Fruit fly (Drosophila melanogaster) whole organism, embryonic: Measurements from ENCODE around the gene polo.

ENCODE experiments used
- B-H2 ChIP-seq: fragments of 200-800 bp; sonication (Bioruptor generic); optimal IDR thresholded peaks from 2 replicates; lab custom pipeline; 2018; ENCODE audit warnings: missing biosample characterization, mild to moderate bottlenecking, missing genetic modification characterization
- BEAF-32 ChIP-seq: fragments of 200-800 bp; sonication (Bioruptor generic); optimal IDR thresholded peaks from 3 replicates; lab custom pipeline; 2017; ENCODE audit warnings: missing biosample characterization, missing genetic modification characterization, mild to moderate bottlenecking, moderate library complexity, missing genetic modification reagents
- Bgb ChIP-seq: fragments of 200-800 bp; sonication (Bioruptor generic); IDR thresholded peaks from 2 replicates; pipeline ENCODE4 v1.3.6; 2022; ENCODE audit warnings: missing biosample characterization, missing genetic modification characterization; ENCODE audit not compliant: partially characterized antibody
- Bteb2 ChIP-seq: fragments of 200-800 bp; sonication (Bioruptor generic); optimal IDR thresholded peaks from 2 replicates; lab custom pipeline; 2016; ENCODE audit warnings: missing biosample characterization, missing genetic modification characterization
- CG10321 ChIP-seq: fragments of 200-800 bp; sonication (Bioruptor generic); IDR thresholded peaks from 2 replicates; pipeline ENCODE4 v1.3.6; 2022; ENCODE audit warnings: missing biosample characterization, missing genetic modification characterization
- CG11504 ChIP-seq: fragments of 200-800 bp; sonication (Bioruptor generic); optimal IDR thresholded peaks from 3 replicates; lab custom pipeline; 2019; ENCODE audit warnings: missing biosample characterization, mild to moderate bottlenecking, missing genetic modification characterization, moderate library complexity
- CG12769 ChIP-seq: fragments of 200-800 bp; sonication (Bioruptor generic); optimal IDR thresholded peaks from 2 replicates; lab custom pipeline; 2019; ENCODE audit warnings: missing biosample characterization, mild to moderate bottlenecking, missing genetic modification characterization, moderate library complexity
- CG14441 ChIP-seq: fragments of 200-800 bp; sonication (Bioruptor generic); IDR thresholded peaks from 2 replicates; pipeline ENCODE4 v1.3.6; 2022; ENCODE audit warnings: missing biosample characterization, missing genetic modification characterization
- CG17829 ChIP-seq: fragments of 200-800 bp; optimal IDR thresholded peaks from 2 replicates; lab custom pipeline; 2019; ENCODE audit warnings: missing biosample characterization, mild to moderate bottlenecking, missing genetic modification characterization, moderate library complexity
- CG34422 ChIP-seq: fragments of 200-800 bp; sonication (Bioruptor generic); IDR thresholded peaks from 3 replicates; pipeline ENCODE4 v1.3.6; 2022; ENCODE audit warnings: missing biosample characterization, missing genetic modification characterization
- CG4282 ChIP-seq: fragments of 200-800 bp; sonication (Bioruptor generic); optimal IDR thresholded peaks from 2 replicates; lab custom pipeline; 2016; ENCODE audit warnings: missing biosample characterization, missing genetic modification characterization
- CG6254 ChIP-seq: fragments of 200-800 bp; sonication (Bioruptor generic); optimal IDR thresholded peaks from 3 replicates; lab custom pipeline; 2017; ENCODE audit warnings: mild to moderate bottlenecking, missing biosample characterization, missing genetic modification reagents, missing genetic modification characterization
- CG6765 ChIP-seq: fragments of 200-800 bp; sonication (Bioruptor generic); optimal IDR thresholded peaks from 3 replicates; lab custom pipeline; 2017; ENCODE audit warnings: missing biosample characterization, mild to moderate bottlenecking, missing genetic modification characterization
- CG7372 ChIP-seq: fragments of 200-800 bp; sonication (Bioruptor generic); IDR thresholded peaks from 2 replicates; pipeline ENCODE4 v1.3.6; 2022; ENCODE audit warnings: missing biosample characterization, missing genetic modification characterization
- CG9932 ChIP-seq: fragments of 200-800 bp; sonication (Bioruptor generic); IDR thresholded peaks from 2 replicates; pipeline ENCODE4 v1.3.6; 2022; ENCODE audit warnings: missing biosample characterization, missing genetic modification characterization
- Dbx ChIP-seq: fragments of 200-800 bp; sonication (Bioruptor generic); IDR thresholded peaks from 3 replicates; pipeline ENCODE4 v1.3.6; 2022; ENCODE audit warnings: missing biosample characterization, missing genetic modification characterization
- HHEX ChIP-seq: fragments of 200-800 bp; sonication (Bioruptor generic); optimal IDR thresholded peaks from 3 replicates; lab custom pipeline; 2017; ENCODE audit warnings: missing biosample characterization, mild to moderate bottlenecking, missing genetic modification characterization, missing genetic modification reagents
- Hmx ChIP-seq: fragments of 200-800 bp; sonication (Bioruptor generic); optimal IDR thresholded peaks from 2 replicates; lab custom pipeline; 2016; ENCODE audit warnings: missing biosample characterization, missing genetic modification characterization
- Hr51 ChIP-seq, 2 experiments: fragments of 200-800 bp; sonication (Bioruptor generic); optimal IDR thresholded peaks; 2 replicates in 1 of 2; 3 replicates in 1 of 2; lab custom pipeline; 2016 to 2018; ENCODE audit warnings: missing biosample characterization in 2 of 2, missing genetic modification characterization in 2 of 2, mild to moderate bottlenecking in 1 of 2, moderate library complexity in 1 of 2
- NC2β ChIP-seq: fragments of 200-800 bp; sonication (Bioruptor generic); optimal IDR thresholded peaks from 2 replicates; lab custom pipeline; 2016; ENCODE audit warnings: missing biosample characterization, missing genetic modification characterization
- Poxn ChIP-seq: fragments of 200-800 bp; sonication (Bioruptor generic); IDR thresholded peaks from 2 replicates; pipeline ENCODE4 v1.3.6; 2022; ENCODE audit warnings: missing biosample characterization, missing genetic modification characterization
- Sin3A ChIP-seq: fragments of >200 bp; optimal IDR thresholded peaks from 2 replicates; lab custom pipeline; 2018
- Trl ChIP-seq, 3 experiments: fragments of >200 bp in 2 of 3; fragments of 200-800 bp in 1 of 3; sonication (Bioruptor generic) in 1 of 3; optimal IDR thresholded peaks; 2 replicates in 1 of 3; 3 replicates in 2 of 3; lab custom pipeline; 2016 to 2017; ENCODE audit warnings: missing biosample characterization in 1 of 3, missing genetic modification characterization in 1 of 3
- abd-A ChIP-seq: fragments of 200-800 bp; sonication (Bioruptor generic); optimal IDR thresholded peaks from 3 replicates; lab custom pipeline; 2019; ENCODE audit warnings: missing biosample characterization, mild to moderate bottlenecking, missing genetic modification characterization, moderate library complexity
- ac ChIP-seq: fragments of 200-800 bp; sonication (Bioruptor generic); optimal IDR thresholded peaks from 3 replicates; lab custom pipeline; 2017; ENCODE audit warnings: missing biosample characterization, mild to moderate bottlenecking, missing genetic modification characterization
- bbx ChIP-seq: fragments of 200-800 bp; sonication (Bioruptor generic); IDR thresholded peaks from 2 replicates; pipeline ENCODE4 v1.3.6; 2022; ENCODE audit warnings: missing biosample characterization, missing genetic modification characterization; ENCODE audit not compliant: partially characterized antibody
- bcd ChIP-seq: fragments of 200-800 bp; sonication (Bioruptor generic); optimal IDR thresholded peaks from 2 replicates; lab custom pipeline; 2017; ENCODE audit warnings: missing biosample characterization, mild to moderate bottlenecking, missing genetic modification characterization
- bigmax ChIP-seq: fragments of 200-800 bp; sonication (Bioruptor generic); optimal IDR thresholded peaks from 2 replicates; lab custom pipeline; 2018; ENCODE audit warnings: missing biosample characterization, mild to moderate bottlenecking, missing genetic modification characterization
- caup ChIP-seq: fragments of 200-800 bp; sonication (Bioruptor generic); optimal IDR thresholded peaks from 3 replicates; lab custom pipeline; 2017; ENCODE audit warnings: missing biosample characterization, mild to moderate bottlenecking, missing genetic modification characterization, moderate library complexity; ENCODE audit not compliant: severe bottlenecking
- dm ChIP-seq: fragments of 200-800 bp; sonication (Bioruptor generic); optimal IDR thresholded peaks from 3 replicates; lab custom pipeline; 2016; ENCODE audit warnings: missing biosample characterization, missing genetic modification characterization
- eyg ChIP-seq: fragments of 200-800 bp; sonication (Bioruptor generic); optimal IDR thresholded peaks from 3 replicates; lab custom pipeline; 2016; ENCODE audit warnings: missing biosample characterization, missing genetic modification characterization
- fu2 ChIP-seq: fragments of 200-800 bp; sonication (Bioruptor generic); optimal IDR thresholded peaks from 2 replicates; lab custom pipeline; 2016; ENCODE audit warnings: missing biosample characterization, missing genetic modification characterization
- hbn ChIP-seq: fragments of 200-800 bp; sonication (Bioruptor generic); IDR thresholded peaks from 2 replicates; pipeline ENCODE4 v1.3.6; 2022; ENCODE audit warnings: missing biosample characterization, missing genetic modification characterization; ENCODE audit not compliant: partially characterized antibody
- hth ChIP-seq: fragments of >200 bp; optimal IDR thresholded peaks from 2 replicates; lab custom pipeline; 2017; ENCODE audit warnings: inconsistent platforms
- ind ChIP-seq: fragments of 200-800 bp; sonication (Bioruptor generic); optimal IDR thresholded peaks from 3 replicates; lab custom pipeline; 2016; ENCODE audit warnings: missing biosample characterization, missing genetic modification characterization
- ken ChIP-seq: fragments of 200-800 bp; sonication (Bioruptor generic); IDR thresholded peaks from 3 replicates; pipeline ENCODE4 v1.3.6; 2022; ENCODE audit warnings: missing biosample characterization, missing genetic modification characterization
- knrl ChIP-seq: fragments of 200-800 bp; sonication (Bioruptor generic); IDR thresholded peaks from 3 replicates; pipeline ENCODE4 v1.3.6; 2022; ENCODE audit warnings: missing biosample characterization, missing genetic modification characterization; ENCODE audit not compliant: partially characterized antibody
- nerfin-2 ChIP-seq: fragments of 200-800 bp; sonication (Bioruptor generic); IDR thresholded peaks from 2 replicates; pipeline ENCODE4 v1.3.6; 2022; ENCODE audit warnings: missing biosample characterization, missing genetic modification characterization; ENCODE audit not compliant: partially characterized antibody
- nmo ChIP-seq: fragments of 200-800 bp; sonication (Bioruptor generic); optimal IDR thresholded peaks from 2 replicates; lab custom pipeline; 2018; ENCODE audit warnings: missing biosample characterization, mild to moderate bottlenecking, missing genetic modification characterization, moderate library complexity
- org-1 ChIP-seq: fragments of 200-800 bp; sonication (Bioruptor generic); optimal IDR thresholded peaks from 2 replicates; lab custom pipeline; 2017; ENCODE audit warnings: missing biosample characterization, missing genetic modification characterization
- p53 ChIP-seq: fragments of 200-800 bp; sonication (Bioruptor generic); optimal IDR thresholded peaks from 2 replicates; lab custom pipeline; 2016; ENCODE audit warnings: missing biosample characterization, missing genetic modification characterization
- pho ChIP-seq: fragments of 200-800 bp; sonication (Bioruptor generic); optimal IDR thresholded peaks from 2 replicates; lab custom pipeline; 2016; ENCODE audit warnings: missing biosample characterization, missing genetic modification characterization
- psq ChIP-seq: fragments of 200-800 bp; sonication (Bioruptor generic); optimal IDR thresholded peaks from 2 replicates; lab custom pipeline; 2017; ENCODE audit warnings: missing biosample characterization, missing genetic modification characterization
- pum ChIP-seq: fragments of 200-800 bp; sonication (Bioruptor generic); optimal IDR thresholded peaks from 2 replicates; lab custom pipeline; 2016; ENCODE audit warnings: missing biosample characterization, missing genetic modification characterization
- row ChIP-seq: fragments of 200-800 bp; sonication (Bioruptor generic); IDR thresholded peaks from 3 replicates; pipeline ENCODE4 v1.3.6; 2022; ENCODE audit warnings: missing biosample characterization, missing genetic modification characterization
- sob ChIP-seq: fragments of 200-800 bp; sonication (Bioruptor generic); IDR thresholded peaks from 2 replicates; pipeline ENCODE4 v1.3.6; 2022; ENCODE audit warnings: missing biosample characterization, missing genetic modification characterization
- vnd ChIP-seq: fragments of 200-800 bp; sonication (Bioruptor generic); IDR thresholded peaks from 3 replicates; pipeline ENCODE4 v1.3.6; 2022; ENCODE audit warnings: missing biosample characterization, missing genetic modification characterization; ENCODE audit not compliant: partially characterized antibody
- zfh2 ChIP-seq: fragments of 200-800 bp; sonication (Bioruptor generic); optimal IDR thresholded peaks from 2 replicates; lab custom pipeline; 2016; ENCODE audit warnings: missing biosample characterization, missing genetic modification characterization

The polo gene

DNA sequence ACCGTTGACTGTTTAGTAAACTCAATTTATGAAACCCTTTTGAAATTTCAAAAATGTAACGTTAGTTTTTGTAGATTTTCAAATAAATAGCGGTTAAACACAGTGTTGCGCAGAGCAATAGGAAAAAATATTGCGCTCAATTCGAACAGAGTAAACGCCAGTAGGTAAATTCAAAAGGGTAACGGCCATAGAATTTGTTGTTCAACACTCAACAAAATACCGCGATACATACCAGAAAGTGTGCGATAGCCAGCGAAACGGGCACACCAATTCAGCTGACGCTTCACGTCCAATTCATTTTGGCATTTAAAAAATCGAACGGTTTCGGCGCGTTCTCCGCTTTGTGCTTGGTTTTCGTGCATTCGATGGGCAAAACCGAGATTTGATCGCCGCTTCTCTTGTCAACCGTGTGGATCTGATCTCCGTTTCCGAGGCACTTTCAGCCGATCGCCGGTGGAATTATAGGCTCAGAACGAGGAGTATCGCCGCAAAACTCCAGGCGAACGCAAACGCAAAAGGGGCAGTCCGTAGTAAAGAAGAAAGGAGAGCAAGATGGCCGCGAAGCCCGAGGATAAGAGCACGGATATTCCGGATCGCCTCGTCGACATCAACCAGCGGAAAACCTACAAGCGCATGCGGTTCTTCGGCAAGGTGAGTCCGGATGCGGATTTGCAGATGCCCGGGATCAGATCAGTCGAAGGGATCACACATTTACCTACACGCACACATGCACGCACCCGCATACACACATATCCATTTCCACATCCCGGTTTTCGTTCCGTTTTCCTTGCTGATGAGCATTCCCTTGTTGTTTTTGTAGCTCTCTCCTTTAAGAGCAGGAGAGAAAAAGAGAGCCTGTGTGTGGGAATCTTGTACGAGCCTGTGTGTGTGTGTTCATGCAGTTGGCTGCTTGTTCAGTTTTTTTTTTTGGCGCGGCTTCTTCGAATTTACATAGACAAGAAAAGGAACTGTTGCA is 592 bp downstream of the polo start (continued):
- TF ChIP-seq bigmax: peak; percentile 18
- peak; percentile 25 for TF ChIP-seq NC2β (GFP tag; lab: Kevin White, UChicago)
- no peak for TF ChIP-seq ac (GFP tag; lab: Kevin White, UChicago)
- peak; percentile 58 for TF ChIP-seq nmo (GFP tag; lab: Kevin White, UChicago)
- TF ChIP-seq Hmx (GFP tag; lab: Kevin White, UChicago): no peak
- TF ChIP-seq bbx (GFP tag; lab: Robert Waterston, UW): peak; percentile 89
- peak; percentile 50 for TF ChIP-seq B-H2 (GFP tag; lab: Kevin White, UChicago)
- TF ChIP-seq eyg (GFP tag; lab: Kevin White, UChicago): no peak
- TF ChIP-seq CG14441 (GFP tag; lab: Robert Waterston, UW): peak; percentile 30; the same call in 1 of the 2 replicates
- TF ChIP-seq CG12769: peak; percentile 44
- peak; percentile 48 for TF ChIP-seq Bteb2 (GFP tag; lab: Kevin White, UChicago)
- no peak for TF ChIP-seq HHEX
- peak; percentile 67 for TF ChIP-seq vnd
- TF ChIP-seq CG7372 (GFP tag; lab: Robert Waterston, UW): no peak
- peak; percentile 66; the same call in 2 of the 3 replicates for TF ChIP-seq ken (GFP tag; lab: Robert Waterston, UW)
- TF ChIP-seq ind (GFP tag; lab: Kevin White, UChicago): peak; percentile 35
- peak; percentile 3 for TF ChIP-seq CG6254
- peak; percentile 90 for TF ChIP-seq Bgb (GFP tag; lab: Robert Waterston, UW)
- peak; percentile 60 for TF ChIP-seq pum (GFP tag; lab: Kevin White, UChicago)
- no peak for TF ChIP-seq CG6765 (GFP tag; lab: Kevin White, UChicago)
- TF ChIP-seq bcd (GFP tag; lab: Kevin White, UChicago): peak; percentile 45
- no peak for TF ChIP-seq abd-A
- TF ChIP-seq sob (GFP tag; lab: Robert Waterston, UW): peak; percentile 81
- TF ChIP-seq caup (GFP tag; lab: Kevin White, UChicago): peak; percentile 47
- TF ChIP-seq zfh2 (GFP tag; lab: Kevin White, UChicago): peak; percentile 54
- peak; percentile 71 for TF ChIP-seq CG17829
- TF ChIP-seq p53 (GFP tag; lab: Kevin White, UChicago): peak; percentile 5
- peak; percentile 65 for TF ChIP-seq fu2
- TF ChIP-seq Dbx (GFP tag; lab: Robert Waterston, UW): peak; percentile 64
- peak; percentile 79 for TF ChIP-seq CG9932 (GFP tag; lab: Robert Waterston, UW)
- peak; percentile 3 to 67 for TF ChIP-seq Trl (optimal IDR thresholded peaks at IDR 0.05; lab: Kevin White, UChicago)
- peak; percentile 60 for TF ChIP-seq Trl (GFP tag; optimal IDR thresholded peaks at IDR 0.05; lab: Kevin White, UChicago)
- no peak for TF ChIP-seq hth (lab: Kevin White, UChicago)
- TF ChIP-seq CG34422: no peak
- TF ChIP-seq dm: peak; percentile 30
- TF ChIP-seq row (GFP tag; lab: Robert Waterston, UW): peak; percentile 49; the same call in 2 of the 3 replicates
- no peak for TF ChIP-seq org-1 (GFP tag; lab: Kevin White, UChicago)
- peak; percentile 85 for TF ChIP-seq hbn
- TF ChIP-seq nerfin-2 (GFP tag; lab: Robert Waterston, UW): peak; percentile 36; the same call in 1 of the 2 replicates
- TF ChIP-seq CG4282: peak; percentile 69
- peak; percentile 26 for TF ChIP-seq psq (GFP tag; lab: Kevin White, UChicago)
- TF ChIP-seq BEAF-32: peak; percentile 93
- TF ChIP-seq Poxn: no peak
- TF ChIP-seq CG10321: no peak
- peak; percentile 92 for TF ChIP-seq Sin3A
- TF ChIP-seq pho: peak; percentile 61
- TF ChIP-seq Hr51 (GFP tag; optimal IDR thresholded peaks at IDR 0.05; lab: Kevin White, UChicago): peak in 1 of 2 experiments; percentile 42
- TF ChIP-seq knrl (GFP tag; lab: Robert Waterston, UW): peak; percentile 87
- TF ChIP-seq CG11504 (tag; lab: Kevin White, UChicago): no peak
